Fruit fly (Drosophila melanogaster): ENCODE data around the gene Lkr.

- TF ChIP-seq usp (GFP tag; optimal IDR thresholded peaks at IDR 0.05) (no peak), psq (optimal IDR thresholded peaks at IDR 0.05) (no peak), EcR (GFP tag; optimal IDR thresholded peaks at IDR 0.05) (no peak), pan (optimal IDR thresholded peaks at IDR 0.05) (no peak)
Measured at dm6 chr3L:5562584-5562983, 33.4 kb upstream of the Lkr start.
